Worm (Caenorhabditis elegans) whole organism, mixed stage, embryonic: Measurements from ENCODE around the gene fum-1.

ENCODE experiments used
- ceh-39 ChIP-seq: fragments of 150-350 bp; optimal IDR thresholded peaks from 2 replicates; lab custom pipeline; 2014; ENCODE audit warnings: missing biosample characterization, missing genetic modification characterization
- ceh-83 ChIP-seq: fragments of 200-800 bp; sonication (Bioruptor generic); optimal IDR thresholded peaks from 2 replicates; lab custom pipeline; 2018; ENCODE audit warnings: mild to moderate bottlenecking, missing genetic modification characterization, missing compliant biosample characterization
- elt-3 ChIP-seq: fragments of 150-350 bp; optimal IDR thresholded peaks from 2 replicates; lab custom pipeline; 2014; ENCODE audit warnings: missing biosample characterization, missing genetic modification characterization
- lin-13 ChIP-seq: fragments of 150-350 bp; optimal IDR thresholded peaks from 2 replicates; lab custom pipeline; 2014; ENCODE audit warnings: missing biosample characterization, missing genetic modification characterization
- lin-32 ChIP-seq: fragments of 200-800 bp; sonication (Bioruptor generic); optimal IDR thresholded peaks from 2 replicates; lab custom pipeline; 2018; ENCODE audit warnings: mild to moderate bottlenecking, missing genetic modification characterization, missing compliant biosample characterization
- lsy-2 ChIP-seq: fragments of 150-350 bp; optimal IDR thresholded peaks from 2 replicates; lab custom pipeline; 2014; ENCODE audit warnings: missing biosample characterization, missing genetic modification characterization
- mab-5 ChIP-seq: fragments of 150-350 bp; optimal IDR thresholded peaks from 2 replicates; lab custom pipeline; 2014; ENCODE audit warnings: missing biosample characterization, missing genetic modification characterization
- mep-1 ChIP-seq: fragments of 150-350 bp; optimal IDR thresholded peaks from 2 replicates; lab custom pipeline; 2017; ENCODE audit warnings: missing biosample characterization, missing genetic modification reagents, missing genetic modification characterization, inconsistent platforms
- nhr-12 ChIP-seq: fragments of 150-350 bp; optimal IDR thresholded peaks from 2 replicates; lab custom pipeline; 2014; ENCODE audit warnings: missing biosample characterization, missing genetic modification characterization
- nhr-237 ChIP-seq: fragments of 150-350 bp; optimal IDR thresholded peaks from 2 replicates; lab custom pipeline; 2014; ENCODE audit warnings: missing biosample characterization, missing genetic modification characterization
- pha-4 ChIP-seq: fragments of 150-350 bp; optimal IDR thresholded peaks from 2 replicates; lab custom pipeline; 2018; ENCODE audit warnings: missing biosample characterization, missing genetic modification reagents, missing genetic modification characterization
- snpc-4 ChIP-seq: fragments of 150-350 bp; optimal IDR thresholded peaks from 2 replicates; lab custom pipeline; 2014; ENCODE audit warnings: missing biosample characterization, missing genetic modification characterization
- unc-62 ChIP-seq: fragments of 150-350 bp; optimal IDR thresholded peaks from 2 replicates; lab custom pipeline; 2014; ENCODE audit warnings: missing biosample characterization, missing genetic modification reagents, missing genetic modification characterization

DNA sequence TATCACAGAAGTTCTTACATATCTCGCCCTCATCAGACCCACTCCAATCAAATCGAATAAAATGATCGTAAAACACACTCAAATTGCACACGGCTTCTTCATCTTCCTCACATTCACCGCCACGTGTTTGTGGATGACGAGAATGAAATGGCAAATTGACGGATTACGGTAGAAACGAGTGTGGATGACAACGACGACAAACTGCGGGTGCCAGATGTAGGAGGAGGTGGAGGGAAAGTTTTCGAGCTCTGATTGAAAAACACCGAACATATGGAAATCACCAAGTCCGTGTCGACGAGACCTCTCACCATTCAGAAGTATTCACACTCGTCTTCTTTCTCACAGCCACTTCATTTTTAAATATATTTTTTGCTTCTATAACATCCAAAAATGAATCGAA is 5.4 kb upstream of the fum-1 start, which contains the start of gene mls-1:
- TF ChIP-seq ceh-39 (no peak), elt-3 (no peak), ceh-83 (GFP tag; lab: Kevin White, UChicago) (no peak), unc-62 (no peak), nhr-237 (no peak), pha-4 (tag; lab: Kevin White, UChicago) (no peak), snpc-4 (tag; lab: Kevin White, UChicago) (no peak), lin-32 (GFP tag; lab: Kevin White, UChicago) (no peak), lsy-2 (tag; lab: Kevin White, UChicago) (no peak), mep-1 (tag; lab: Kevin White, UChicago) (no peak), nhr-12 (tag; lab: Kevin White, UChicago) (no peak), mab-5 (tag; lab: Kevin White, UChicago) (no peak), lin-13 (tag; lab: Kevin White, UChicago) (no peak)
